Worm (Caenorhabditis elegans) whole organism, L1 larva: ENCODE results near the gene lipl-6.

Source experiments
- C04F5.9 ChIP-seq: sonication (generic microtip); optimal IDR thresholded peaks from 2 replicates; lab custom pipeline; 2016; ENCODE audit warnings: missing genetic modification characterization, missing compliant biosample characterization
- C16A3.4 ChIP-seq: fragments of 150-350 bp; optimal IDR thresholded peaks from 2 replicates; lab custom pipeline; 2014; ENCODE audit warnings: missing biosample characterization, missing genetic modification characterization
- F16B12.6 ChIP-seq: fragments of 150-350 bp; optimal IDR thresholded peaks from 2 replicates; lab custom pipeline; 2014; ENCODE audit warnings: missing biosample characterization, missing genetic modification characterization
- alr-1 ChIP-seq: fragments of 200-800 bp; sonication (Bioruptor generic); optimal IDR thresholded peaks from 2 replicates; lab custom pipeline; 2018; ENCODE audit warnings: borderline replicate concordance, mild to moderate bottlenecking, missing genetic modification characterization, missing compliant biosample characterization
- aly-2 ChIP-seq: fragments of 150-350 bp; optimal IDR thresholded peaks from 2 replicates; lab custom pipeline; 2014; ENCODE audit warnings: missing biosample characterization, missing genetic modification characterization
- ceh-63 ChIP-seq: fragments of 200-800 bp; sonication (Bioruptor generic); optimal IDR thresholded peaks from 2 replicates; lab custom pipeline; 2018; ENCODE audit warnings: mild to moderate bottlenecking, missing genetic modification characterization, missing compliant biosample characterization
- ceh-82 ChIP-seq, 3 experiments: fragments of 150-350 bp in 1 of 3; sonication (generic microtip) in 2 of 3; optimal IDR thresholded peaks; 2 replicates each; lab custom pipeline; 2014 to 2017; ENCODE audit warnings: missing biosample characterization in 3 of 3, missing genetic modification characterization in 3 of 3
- dpl-1 ChIP-seq, 3 experiments: fragments of 150-350 bp in 2 of 3; sonication (generic microtip) in 1 of 3; optimal IDR thresholded peaks; 2 replicates each; lab custom pipeline; 2014 to 2017; ENCODE audit warnings: missing biosample characterization in 3 of 3, missing genetic modification characterization in 3 of 3, missing genetic modification reagents in 3 of 3
- dsc-1 ChIP-seq: sonication (generic microtip); optimal IDR thresholded peaks from 2 replicates; lab custom pipeline; 2016; ENCODE audit warnings: mild to moderate bottlenecking, missing genetic modification characterization, missing compliant biosample characterization
- efl-1 ChIP-seq, 4 experiments: fragments of 150-350 bp; optimal IDR thresholded peaks in 3 of 4; peaks in 1 of 4; 1 replicate in 1 of 4; 2 replicates in 3 of 4; lab custom pipeline; 2014; ENCODE audit warnings: missing biosample characterization in 2 of 4, missing genetic modification characterization in 2 of 4, missing genetic modification reagents in 2 of 4
- egl-27 ChIP-seq, 2 experiments: fragments of 150-350 bp in 1 of 2; sonication (generic microtip); optimal IDR thresholded peaks; 3 replicates each; lab custom pipeline; 2017 to 2018; ENCODE audit warnings: missing biosample characterization in 2 of 2, missing genetic modification characterization in 2 of 2, missing genetic modification reagents in 2 of 2
- elt-2 ChIP-seq: sonication (generic microtip); optimal IDR thresholded peaks from 2 replicates; lab custom pipeline; 2016; ENCODE audit warnings: missing genetic modification characterization, mild to moderate bottlenecking, inconsistent platforms, missing compliant biosample characterization, missing genetic modification reagents
- elt-3 ChIP-seq, 6 experiments: fragments of 150-350 bp in 1 of 6; sonication (generic microtip); optimal IDR thresholded peaks; 2 replicates each; lab custom pipeline; 2017 to 2018; ENCODE audit warnings: missing biosample characterization in 6 of 6, missing genetic modification characterization in 6 of 6, inconsistent platforms in 1 of 6
- fos-1 ChIP-seq: fragments of 150-350 bp; optimal IDR thresholded peaks from 2 replicates; lab custom pipeline; 2014; ENCODE audit warnings: missing biosample characterization, missing genetic modification characterization
- irx-1 ChIP-seq: sonication (generic microtip); optimal IDR thresholded peaks from 2 replicates; lab custom pipeline; 2016; ENCODE audit warnings: missing genetic modification characterization, missing compliant biosample characterization
- jun-1 ChIP-seq: fragments of 150-350 bp; optimal IDR thresholded peaks from 2 replicates; lab custom pipeline; 2014; ENCODE audit warnings: missing biosample characterization, missing genetic modification reagents, missing genetic modification characterization
- lin-14 ChIP-seq: fragments of 200-800 bp; sonication (Bioruptor generic); optimal IDR thresholded peaks from 2 replicates; lab custom pipeline; 2018; ENCODE audit warnings: mild to moderate bottlenecking, missing genetic modification characterization, moderate library complexity, missing compliant biosample characterization
- lin-35 ChIP-seq, 2 experiments: fragments of 150-350 bp; optimal IDR thresholded peaks; 2 replicates each; lab custom pipeline; 2014; ENCODE audit warnings: missing biosample characterization in 2 of 2, missing genetic modification characterization in 2 of 2, missing genetic modification reagents in 2 of 2
- lir-3 ChIP-seq: sonication (generic microtip); optimal IDR thresholded peaks from 2 replicates; lab custom pipeline; 2016; ENCODE audit warnings: mild to moderate bottlenecking, missing genetic modification characterization, moderate library complexity, missing compliant biosample characterization; ENCODE audit not compliant: poor library complexity
- lsy-2 ChIP-seq, 2 experiments: fragments of 150-350 bp; optimal IDR thresholded peaks; 2 replicates each; lab custom pipeline; 2014; ENCODE audit warnings: missing biosample characterization in 2 of 2, missing genetic modification characterization in 2 of 2
- mab-9 ChIP-seq: fragments of 200-800 bp; sonication (Bioruptor generic); IDR thresholded peaks from 2 replicates; pipeline ENCODE4 v1.3.6; 2022; ENCODE audit warnings: missing genetic modification reagents, missing genetic modification characterization, missing compliant biosample characterization
- mdl-1 ChIP-seq, 2 experiments: fragments of 150-350 bp; optimal IDR thresholded peaks; 2 replicates each; lab custom pipeline; 2014 to 2017; ENCODE audit warnings: missing biosample characterization in 2 of 2, missing genetic modification characterization in 2 of 2, inconsistent platforms in 1 of 2
- mef-2 ChIP-seq: fragments of 150-350 bp; optimal IDR thresholded peaks from 2 replicates; lab custom pipeline; 2014; ENCODE audit warnings: missing biosample characterization, missing genetic modification characterization
- mep-1 ChIP-seq: fragments of 150-350 bp; optimal IDR thresholded peaks from 2 replicates; lab custom pipeline; 2014; ENCODE audit warnings: missing biosample characterization, missing genetic modification characterization
- nhr-19 ChIP-seq: fragments of 200-800 bp; sonication (Bioruptor generic); conservative IDR thresholded peaks from 2 replicates; pipeline ENCODE4 v1.3.6; 2022; ENCODE audit warnings: missing genetic modification characterization, missing compliant biosample characterization
- nhr-20 ChIP-seq: sonication (generic microtip); optimal IDR thresholded peaks from 2 replicates; lab custom pipeline; 2016; ENCODE audit warnings: mild to moderate bottlenecking, missing genetic modification characterization, missing compliant biosample characterization
- nhr-237 ChIP-seq: fragments of 150-350 bp; optimal IDR thresholded peaks from 2 replicates; lab custom pipeline; 2014; ENCODE audit warnings: missing biosample characterization, missing genetic modification characterization
- nhr-28 ChIP-seq: fragments of 150-350 bp; optimal IDR thresholded peaks from 2 replicates; lab custom pipeline; 2014; ENCODE audit warnings: missing biosample characterization, missing genetic modification characterization
- nhr-47 ChIP-seq: sonication (generic microtip); optimal IDR thresholded peaks from 2 replicates; lab custom pipeline; 2016; ENCODE audit warnings: mild to moderate bottlenecking, missing genetic modification characterization, moderate library complexity, missing compliant biosample characterization
- nhr-71 ChIP-seq: sonication (generic microtip); optimal IDR thresholded peaks from 2 replicates; lab custom pipeline; 2016; ENCODE audit warnings: mild to moderate bottlenecking, missing genetic modification characterization, moderate library complexity, missing compliant biosample characterization
- nhr-76 ChIP-seq: sonication (generic microtip); optimal IDR thresholded peaks from 2 replicates; lab custom pipeline; 2017; ENCODE audit warnings: missing biosample characterization, missing genetic modification characterization
- nhr-85 ChIP-seq: sonication (generic microtip); peaks from one replicate; lab custom pipeline; 2016; ENCODE audit warnings: missing genetic modification characterization, inconsistent platforms, missing compliant biosample characterization
- nhr-90 ChIP-seq: sonication (generic microtip); optimal IDR thresholded peaks from 2 replicates; lab custom pipeline; 2016; ENCODE audit warnings: mild to moderate bottlenecking, missing genetic modification characterization, missing compliant biosample characterization; ENCODE audit not compliant: poor library complexity
- rnt-1 ChIP-seq: sonication (generic microtip); optimal IDR thresholded peaks from 2 replicates; lab custom pipeline; 2016; ENCODE audit warnings: mild to moderate bottlenecking, missing genetic modification characterization, moderate library complexity, missing compliant biosample characterization
- skn-1 ChIP-seq: fragments of 150-350 bp; optimal IDR thresholded peaks from 2 replicates; lab custom pipeline; 2014; ENCODE audit warnings: missing biosample characterization, missing genetic modification characterization
- snpc-4 ChIP-seq: fragments of 150-350 bp; optimal IDR thresholded peaks from 2 replicates; lab custom pipeline; 2014; ENCODE audit warnings: missing biosample characterization, missing genetic modification characterization
- snu-23 ChIP-seq: sonication (generic microtip); optimal IDR thresholded peaks from 2 replicates; lab custom pipeline; 2016; ENCODE audit warnings: missing genetic modification characterization, missing compliant biosample characterization
- sox-4 ChIP-seq: sonication (generic microtip); optimal IDR thresholded peaks from 2 replicates; lab custom pipeline; 2016; ENCODE audit warnings: missing genetic modification characterization, missing compliant biosample characterization
- swsn-7 ChIP-seq: sonication (generic microtip); optimal IDR thresholded peaks from 2 replicates; lab custom pipeline; 2016; ENCODE audit warnings: missing genetic modification characterization, missing compliant biosample characterization
- tbx-2 ChIP-seq: sonication (generic microtip); optimal IDR thresholded peaks from 2 replicates; lab custom pipeline; 2016; ENCODE audit warnings: missing genetic modification characterization, missing compliant biosample characterization
- unc-62 ChIP-seq: fragments of 150-350 bp; optimal IDR thresholded peaks from 2 replicates; lab custom pipeline; 2014; ENCODE audit warnings: missing biosample characterization, missing genetic modification reagents, missing genetic modification characterization
- unc-86 ChIP-seq: sonication (generic microtip); optimal IDR thresholded peaks from 2 replicates; lab custom pipeline; 2016; ENCODE audit warnings: missing genetic modification characterization, missing compliant biosample characterization
- unc-98 ChIP-seq: fragments of 200-800 bp; sonication (Bioruptor generic); IDR thresholded peaks from 2 replicates; pipeline ENCODE4 v1.3.6; 2022; ENCODE audit warnings: missing genetic modification characterization, missing compliant biosample characterization
- vab-15 ChIP-seq: sonication (generic microtip); optimal IDR thresholded peaks from 2 replicates; lab custom pipeline; 2017; ENCODE audit warnings: missing genotype, mild to moderate bottlenecking, missing genetic modification characterization, missing compliant biosample characterization
- xbp-1 ChIP-seq: sonication (generic microtip); optimal IDR thresholded peaks from 2 replicates; lab custom pipeline; 2016; ENCODE audit warnings: missing genetic modification characterization, missing compliant biosample characterization
- zag-1 ChIP-seq: fragments of 150-350 bp; optimal IDR thresholded peaks from 2 replicates; lab custom pipeline; 2014; ENCODE audit warnings: missing biosample characterization, missing genetic modification characterization
- zip-4 ChIP-seq: fragments of 200-800 bp; sonication (Bioruptor generic); optimal IDR thresholded peaks from 2 replicates; lab custom pipeline; 2018; ENCODE audit warnings: mild to moderate bottlenecking, missing genetic modification characterization, moderate library complexity, missing compliant biosample characterization
- ztf-11 ChIP-seq, 2 experiments: sonication (generic microtip); optimal IDR thresholded peaks; 2 replicates each; lab custom pipeline; 2016 to 2017; ENCODE audit warnings: missing genetic modification characterization in 2 of 2, missing biosample characterization in 1 of 2, missing compliant biosample characterization in 1 of 2

The lipl-6 gene

ce11 chrV:6888828-6889227, 45.3 kb downstream of the lipl-6 start:
- TF ChIP-seq fos-1 (tag; lab: Kevin White, UChicago): peak; percentile 50
- no peak for TF ChIP-seq C04F5.9 (tag; lab: Kevin White, UChicago)
- TF ChIP-seq nhr-20 (tag; lab: Kevin White, UChicago): peak; percentile 60
- TF ChIP-seq unc-86: no peak
- TF ChIP-seq snu-23 (GFP tag; lab: Kevin White, UChicago): peak; percentile 63
- TF ChIP-seq lin-14 (GFP tag; lab: Kevin White, UChicago): peak; percentile 55
- peak; percentile 61 for TF ChIP-seq nhr-71 (tag; lab: Kevin White, UChicago)
- peak; percentile 49 for TF ChIP-seq dsc-1 (tag; lab: Kevin White, UChicago)
- TF ChIP-seq lsy-2 (tag; optimal IDR thresholded peaks at IDR 0.05; lab: Kevin White, UChicago): peak in 1 of 2 experiments; percentile 44
- no peak for TF ChIP-seq lir-3 (tag; lab: Kevin White, UChicago)
- peak; percentile 37 to 38 for TF ChIP-seq efl-1 (optimal IDR thresholded peaks at IDR 0.05; lab: Kevin White, UChicago)
- peak in 1 of 2 experiments; percentile 95 for TF ChIP-seq efl-1 (GFP tag; optimal IDR thresholded peaks at IDR 0.05 in 1 of 2; lab: Kevin White, UChicago)
- peak in 1 of 2 experiments; percentile 42 for TF ChIP-seq mdl-1 (tag; optimal IDR thresholded peaks at IDR 0.05; lab: Kevin White, UChicago)
- 0 out of 2 replicates have a peak, but pooled peaks have one; percentile 14 for TF ChIP-seq mab-9 (GFP tag; lab: Robert Waterston, UW)
- TF ChIP-seq nhr-47 (tag; lab: Kevin White, UChicago): peak; percentile 62
- TF ChIP-seq lin-35 (GFP tag; optimal IDR thresholded peaks at IDR 0.05; lab: Kevin White, UChicago): peak; percentile 37 to 62
- no peak for TF ChIP-seq mef-2 (tag; lab: Kevin White, UChicago)
- TF ChIP-seq rnt-1 (tag; lab: Kevin White, UChicago): peak; percentile 54
- peak; percentile 71 for TF ChIP-seq aly-2
- TF ChIP-seq nhr-19 (GFP tag; lab: Robert Waterston, UW): peak; percentile 56
- peak; percentile 3 for TF ChIP-seq skn-1 (tag; lab: Kevin White, UChicago)
- TF ChIP-seq jun-1 (tag; lab: Kevin White, UChicago): peak; percentile 6
- TF ChIP-seq mep-1 (tag; lab: Kevin White, UChicago): no peak
- peak in 1 of 2 experiments; percentile 6 for TF ChIP-seq ztf-11 (tag; optimal IDR thresholded peaks at IDR 0.05; lab: Kevin White, UChicago)
- peak in 1 of 6 experiments; percentile 44 for TF ChIP-seq elt-3 (tag; optimal IDR thresholded peaks at IDR 0.05; lab: Kevin White, UChicago)
- no peak for TF ChIP-seq F16B12.6
- peak; percentile 20 for TF ChIP-seq nhr-85 (tag; lab: Kevin White, UChicago)
- TF ChIP-seq elt-2 (tag; lab: Kevin White, UChicago): peak; percentile 9
- no peak for TF ChIP-seq nhr-237 (tag; lab: Kevin White, UChicago)
- TF ChIP-seq irx-1 (tag; lab: Kevin White, UChicago): peak; percentile 19
- TF ChIP-seq tbx-2 (tag; lab: Kevin White, UChicago): peak; percentile 39
- no peak for TF ChIP-seq egl-27 (tag; optimal IDR thresholded peaks at IDR 0.05; lab: Kevin White, UChicago)
- TF ChIP-seq ceh-82 (tag; optimal IDR thresholded peaks at IDR 0.05; lab: Kevin White, UChicago): peak in 2 of 3 experiments; percentile 9 to 33
- no peak for TF ChIP-seq nhr-76 (tag; lab: Kevin White, UChicago)
- TF ChIP-seq C16A3.4 (tag; lab: Kevin White, UChicago): peak; percentile 39
- peak; percentile 63 for TF ChIP-seq nhr-90 (tag; lab: Kevin White, UChicago)
- peak in 1 of 3 experiments; percentile 23 for TF ChIP-seq dpl-1 (GFP tag; optimal IDR thresholded peaks at IDR 0.05; lab: Kevin White, UChicago)
- TF ChIP-seq swsn-7: peak; percentile 51
- TF ChIP-seq sox-4 (tag; lab: Kevin White, UChicago): peak; percentile 10
- TF ChIP-seq unc-98: no peak
- TF ChIP-seq xbp-1: peak; percentile 24

ce11 chrV:6885070-6885469, 49.0 kb downstream of the lipl-6 start:
- TF ChIP-seq unc-62 (no peak), nhr-71 (tag; lab: Kevin White, UChicago) (no peak), ceh-63 (GFP tag; lab: Kevin White, UChicago) (no peak), snpc-4 (no peak), vab-15 (tag; lab: Kevin White, UChicago) (no peak), zag-1 (no peak), nhr-47 (tag; lab: Kevin White, UChicago) (no peak), jun-1 (tag; lab: Kevin White, UChicago) (no peak), mef-2 (tag; lab: Kevin White, UChicago) (no peak), efl-1 (optimal IDR thresholded peaks at IDR 0.05; lab: Kevin White, UChicago) (no peak), efl-1 (GFP tag; optimal IDR thresholded peaks at IDR 0.05 in 1 of 2; lab: Kevin White, UChicago) (no peak), zip-4 (GFP tag; lab: Kevin White, UChicago) (no peak), nhr-28 (no peak), alr-1 (tag; lab: Kevin White, UChicago) (no peak), mep-1 (tag; lab: Kevin White, UChicago) (no peak), C16A3.4 (tag; lab: Kevin White, UChicago) (no peak)
